Worm (Caenorhabditis elegans) whole organism, midembryonic: ENCODE data around the gene C36B7.3.

Source experiments
- T22C8.4 ChIP-seq: fragments of 200-800 bp; sonication (Bioruptor generic); IDR thresholded peaks from 2 replicates; pipeline ENCODE4 v1.3.6; 2022; ENCODE audit warnings: missing genetic modification characterization, missing compliant biosample characterization
- cog-1 ChIP-seq: sonication (generic microtip); optimal IDR thresholded peaks from 2 replicates; lab custom pipeline; 2016; ENCODE audit warnings: missing genetic modification characterization, missing compliant biosample characterization
- flt-1 ChIP-seq: fragments of 200-800 bp; sonication (Bioruptor generic); IDR thresholded peaks from 2 replicates; pipeline ENCODE4 v1.3.6; 2022; ENCODE audit warnings: missing genetic modification characterization, missing compliant biosample characterization
- med-1 ChIP-seq: sonication (generic microtip); optimal IDR thresholded peaks from 2 replicates; lab custom pipeline; 2017; ENCODE audit warnings: missing genetic modification characterization, mild to moderate bottlenecking, missing compliant biosample characterization, antibody characterized with exemption, missing genetic modification reagents; ENCODE audit not compliant: insufficient read depth
- ref-1 ChIP-seq: fragments of 200-800 bp; sonication (Bioruptor generic); conservative IDR thresholded peaks from 2 replicates; pipeline ENCODE4 v1.3.6; 2022; ENCODE audit warnings: missing genetic modification reagents, missing genetic modification characterization, missing compliant biosample characterization
- tab-1 ChIP-seq: fragments of 200-800 bp; sonication (Bioruptor generic); IDR thresholded peaks from 2 replicates; pipeline ENCODE4 v1.3.6; 2022; ENCODE audit warnings: missing genetic modification characterization, missing compliant biosample characterization
- ztf-23 ChIP-seq: fragments of 200-800 bp; sonication (Bioruptor generic); IDR thresholded peaks from 2 replicates; pipeline ENCODE4 v1.3.6; 2022; ENCODE audit warnings: missing genetic modification reagents, missing genetic modification characterization, missing compliant biosample characterization
- ztf-29 ChIP-seq: fragments of 200-800 bp; sonication (Bioruptor generic); IDR thresholded peaks from 2 replicates; pipeline ENCODE4 v1.3.6; 2022; ENCODE audit warnings: missing genetic modification reagents, missing genetic modification characterization, missing compliant biosample characterization

- TF ChIP-seq tab-1 (GFP tag; lab: Robert Waterston, UW) (no peak), flt-1 (GFP tag; lab: Robert Waterston, UW) (no peak), cog-1 (no peak), ztf-23 (GFP tag; lab: Robert Waterston, UW) (no peak), med-1 (GFP tag; lab: Kevin White, UChicago) (no peak), T22C8.4 (GFP tag; lab: Robert Waterston, UW) (no peak), ref-1 (no peak), ztf-29 (GFP tag; lab: Robert Waterston, UW) (no peak)
Observed at ce11 chrX:7066003-7066402, 35.6 kb upstream of the C36B7.3 start.
